Worm (Caenorhabditis elegans) whole organism, L4/young adult: ENCODE measurements around the gene T09A5.4.

Source experiments
- W03F9.2 ChIP-seq: fragments of 150-350 bp; optimal IDR thresholded peaks from 2 replicates; lab custom pipeline; 2014; ENCODE audit warnings: missing biosample characterization, missing genetic modification characterization
- dao-5 ChIP-seq: sonication (generic microtip); optimal IDR thresholded peaks from 2 replicates; lab custom pipeline; 2016; ENCODE audit warnings: missing genotype, missing genetic modification characterization, moderate library complexity, missing compliant biosample characterization
- him-1 ChIP-seq: sonication (generic microtip); optimal IDR thresholded peaks from 2 replicates; lab custom pipeline; 2016; ENCODE audit warnings: missing genotype, missing genetic modification reagents, missing genetic modification characterization, missing compliant biosample characterization

The T09A5.4 gene

ce11 chrII:7813645-7814044 is 32.3 kb upstream of the T09A5.4 start:
- TF ChIP-seq dao-5 (tag; lab: Kevin White, UChicago) (no peak), W03F9.2 (tag; lab: Kevin White, UChicago) (no peak), him-1 (tag; lab: Kevin White, UChicago) (no peak)

- TF ChIP-seq him-1 (tag; lab: Kevin White, UChicago) (no peak), dao-5 (tag; lab: Kevin White, UChicago) (no peak), W03F9.2 (tag; lab: Kevin White, UChicago) (no peak)
Measured at ce11 chrII:7814215-7814614, 31.8 kb upstream of the T09A5.4 start.

- TF ChIP-seq dao-5 (tag; lab: Kevin White, UChicago) (no peak), W03F9.2 (tag; lab: Kevin White, UChicago) (no peak), him-1 (tag; lab: Kevin White, UChicago) (no peak)
Measured at ce11 chrII:7814915-7815314, 31.1 kb upstream of the T09A5.4 start.

ce11 chrII:7815406-7815805 is 30.6 kb upstream of the T09A5.4 start:
- TF ChIP-seq him-1 (tag; lab: Kevin White, UChicago) (no peak), W03F9.2 (tag; lab: Kevin White, UChicago) (no peak), dao-5 (tag; lab: Kevin White, UChicago) (no peak)

ce11 chrII:7816163-7816776 is 29.7 kb upstream of the T09A5.4 start, which contains the start of gene cki-2:
cki-2 (plus strand) TSS chrII:7816499.
- TF ChIP-seq W03F9.2 (tag; lab: Kevin White, UChicago) = no peak
- TF ChIP-seq dao-5 (tag; lab: Kevin White, UChicago) = no peak
- no peak for TF ChIP-seq him-1 (tag; lab: Kevin White, UChicago)

- TF ChIP-seq W03F9.2 (tag; lab: Kevin White, UChicago) = no peak
- no peak for TF ChIP-seq him-1 (tag; lab: Kevin White, UChicago)
- TF ChIP-seq dao-5 (tag; lab: Kevin White, UChicago) = no peak
Measured at ce11 chrII:7817580-7817979, 28.4 kb upstream of the T09A5.4 start.

ce11 chrII:7819359-7819758 is 26.6 kb upstream of the T09A5.4 start:
- TF ChIP-seq him-1 (tag; lab: Kevin White, UChicago) (no peak), W03F9.2 (tag; lab: Kevin White, UChicago) (no peak), dao-5 (tag; lab: Kevin White, UChicago) (no peak)

ce11 chrII:7822454-7822853 is 23.5 kb upstream of the T09A5.4 start, which contains the start of gene irld-47:
irld-47 (minus strand) TSS chrII:7822554.
- TF ChIP-seq dao-5 (tag; lab: Kevin White, UChicago) (no peak), him-1 (tag; lab: Kevin White, UChicago) (no peak), W03F9.2 (tag; lab: Kevin White, UChicago) (no peak)

ce11 chrII:7825107-7825506 is 20.9 kb upstream of the T09A5.4 start, which contains the start of gene srw-62:
srw-62 (plus strand) TSS chrII:7825407.
- TF ChIP-seq him-1 (tag; lab: Kevin White, UChicago) (no peak), dao-5 (tag; lab: Kevin White, UChicago) (no peak), W03F9.2 (tag; lab: Kevin White, UChicago) (no peak)

ce11 chrII:7827883-7828282 is 18.1 kb upstream of the T09A5.4 start:
- no peak for TF ChIP-seq dao-5 (tag; lab: Kevin White, UChicago)
- TF ChIP-seq him-1 (tag; lab: Kevin White, UChicago) = no peak
- TF ChIP-seq W03F9.2 (tag; lab: Kevin White, UChicago) = no peak

- TF ChIP-seq W03F9.2 (tag; lab: Kevin White, UChicago) (no peak), dao-5 (tag; lab: Kevin White, UChicago) (no peak), him-1 (tag; lab: Kevin White, UChicago) (no peak)
Measured at ce11 chrII:7829616-7830015, 16.4 kb upstream of the T09A5.4 start.

- no peak for TF ChIP-seq W03F9.2 (tag; lab: Kevin White, UChicago)
- TF ChIP-seq him-1 (tag; lab: Kevin White, UChicago) = no peak
- no peak for TF ChIP-seq dao-5 (tag; lab: Kevin White, UChicago)
Measured at ce11 chrII:7832054-7832453, 13.9 kb upstream of the T09A5.4 start, which contains the start of gene T09A5.14. T09A5.14 (plus strand) TSS chrII:7832354.

ce11 chrII:7835314-7835713 is 10.7 kb upstream of the T09A5.4 start, which contains the start of gene cex-2:
cex-2 (minus strand) TSS chrII:7835414.
- TF ChIP-seq W03F9.2 (tag; lab: Kevin White, UChicago) (no peak), him-1 (tag; lab: Kevin White, UChicago) (no peak), dao-5 (tag; lab: Kevin White, UChicago) (no peak)
